Worm (Caenorhabditis elegans): ENCODE results near the gene W01F3.2.

ce11 chrV:20664930-20665329 lies 4.8 kb downstream of the W01F3.2 start:
- TF ChIP-seq mep-1 (tag; optimal IDR thresholded peaks at IDR 0.05) (no peak), unc-120 (tag; optimal IDR thresholded peaks at IDR 0.05; ENCODE audit: poor library complexity, severe bottlenecking) (no peak), M03D4.4 (tag; optimal IDR thresholded peaks at IDR 0.05) (no peak), unc-62 (GFP tag; optimal IDR thresholded peaks at IDR 0.05) (no peak), elt-1 (tag; optimal IDR thresholded peaks at IDR 0.05; ENCODE audit: borderline replicate concordance, insufficient read depth) (no peak)
